Fruit fly (Drosophila melanogaster) whole organism, embryonic: ENCODE results near the gene CG3999.

Experiments
- ATbp ChIP-seq: fragments of 200-800 bp; sonication (Bioruptor generic); optimal IDR thresholded peaks from 2 replicates; lab custom pipeline; 2017; ENCODE audit warnings: missing biosample characterization, mild to moderate bottlenecking, missing genetic modification characterization, missing genetic modification reagents
- CG10274 ChIP-seq: fragments of 200-800 bp; sonication (Bioruptor generic); optimal IDR thresholded peaks from 3 replicates; lab custom pipeline; 2017; ENCODE audit warnings: missing biosample characterization, mild to moderate bottlenecking, missing genetic modification characterization
- CG10979 ChIP-seq: fragments of 200-800 bp; sonication (Bioruptor generic); optimal IDR thresholded peaks from 2 replicates; lab custom pipeline; 2018; ENCODE audit warnings: missing biosample characterization, mild to moderate bottlenecking, missing genetic modification characterization, moderate library complexity
- CG11093 ChIP-seq: fragments of 200-800 bp; sonication (Bioruptor generic); IDR thresholded peaks from 3 replicates; pipeline ENCODE4 v1.3.6; 2022; ENCODE audit warnings: missing biosample characterization, missing genetic modification characterization
- CG11504 ChIP-seq: fragments of 200-800 bp; sonication (Bioruptor generic); optimal IDR thresholded peaks from 3 replicates; lab custom pipeline; 2019; ENCODE audit warnings: missing biosample characterization, mild to moderate bottlenecking, missing genetic modification characterization, moderate library complexity
- CG12391 ChIP-seq: fragments of 200-800 bp; sonication (Bioruptor generic); optimal IDR thresholded peaks from 3 replicates; lab custom pipeline; 2018; ENCODE audit warnings: missing biosample characterization, mild to moderate bottlenecking, missing genetic modification characterization, moderate library complexity
- CG12659 ChIP-seq: fragments of 200-800 bp; sonication (Bioruptor generic); optimal IDR thresholded peaks from 3 replicates; lab custom pipeline; 2017; ENCODE audit warnings: mild to moderate bottlenecking, missing biosample characterization, missing genetic modification reagents, missing genetic modification characterization
- CG14710 ChIP-seq: fragments of 200-800 bp; sonication (Bioruptor generic); optimal IDR thresholded peaks from 3 replicates; lab custom pipeline; 2019; ENCODE audit warnings: missing biosample characterization, mild to moderate bottlenecking, missing genetic modification characterization, moderate library complexity
- CG14860 ChIP-seq: fragments of 200-800 bp; sonication (Bioruptor generic); IDR thresholded peaks from 3 replicates; pipeline ENCODE4 v1.3.6; 2022; ENCODE audit warnings: missing biosample characterization, missing genetic modification characterization; ENCODE audit not compliant: partially characterized antibody
- CG1602 ChIP-seq: fragments of 200-800 bp; sonication (Bioruptor generic); optimal IDR thresholded peaks from 3 replicates; lab custom pipeline; 2016; ENCODE audit warnings: missing biosample characterization, missing genetic modification characterization
- CG17186 ChIP-seq: fragments of 200-800 bp; sonication (Bioruptor generic); optimal IDR thresholded peaks from 3 replicates; lab custom pipeline; 2017; ENCODE audit warnings: missing biosample characterization, missing genetic modification reagents, missing genetic modification characterization
- CG2678 ChIP-seq: fragments of 200-800 bp; sonication (Bioruptor generic); optimal IDR thresholded peaks from 3 replicates; lab custom pipeline; 2019; ENCODE audit warnings: missing biosample characterization, mild to moderate bottlenecking, missing genetic modification characterization, moderate library complexity
- CG2712 ChIP-seq: fragments of 200-800 bp; optimal IDR thresholded peaks from 3 replicates; lab custom pipeline; 2019; ENCODE audit warnings: missing biosample characterization, mild to moderate bottlenecking, missing genetic modification characterization, moderate library complexity
- CG7271 ChIP-seq: fragments of 200-800 bp; sonication (Bioruptor generic); optimal IDR thresholded peaks from 2 replicates; lab custom pipeline; 2018; ENCODE audit warnings: missing biosample characterization, mild to moderate bottlenecking, missing genetic modification characterization, moderate library complexity
- CG7357 ChIP-seq: fragments of 200-800 bp; sonication (Bioruptor generic); IDR thresholded peaks from 3 replicates; pipeline ENCODE4 v1.3.6; 2022; ENCODE audit warnings: missing biosample characterization, missing genetic modification characterization
- CG7987 ChIP-seq: fragments of 200-800 bp; sonication (Bioruptor generic); optimal IDR thresholded peaks from 2 replicates; lab custom pipeline; 2018; ENCODE audit warnings: missing biosample characterization, mild to moderate bottlenecking, missing genetic modification characterization, moderate library complexity
- CG9876 ChIP-seq: fragments of 200-800 bp; sonication (Bioruptor generic); optimal IDR thresholded peaks from 2 replicates; lab custom pipeline; 2016; ENCODE audit warnings: missing biosample characterization, missing genetic modification characterization
- CoRest ChIP-seq: fragments of 200-800 bp; sonication (Bioruptor generic); optimal IDR thresholded peaks from 3 replicates; lab custom pipeline; 2018; ENCODE audit warnings: missing biosample characterization, mild to moderate bottlenecking, missing genetic modification characterization, moderate library complexity
- Doc3 ChIP-seq: fragments of 200-800 bp; sonication (Bioruptor generic); IDR thresholded peaks from 3 replicates; pipeline ENCODE4 v1.3.6; 2022; ENCODE audit warnings: missing biosample characterization, missing genetic modification characterization; ENCODE audit not compliant: partially characterized antibody
- Eip74EF ChIP-seq, 2 experiments: fragments of 200-800 bp in 1 of 2; fragments of >200 bp in 1 of 2; sonication (Bioruptor generic) in 1 of 2; optimal IDR thresholded peaks; 2 replicates each; lab custom pipeline; 2017 to 2019; ENCODE audit warnings: missing biosample characterization in 2 of 2, missing genetic modification characterization in 2 of 2, mild to moderate bottlenecking in 1 of 2, moderate library complexity in 1 of 2
- Elba2 ChIP-seq: fragments of 200-800 bp; sonication (Bioruptor generic); optimal IDR thresholded peaks from 3 replicates; lab custom pipeline; 2016; ENCODE audit warnings: missing biosample characterization, missing genetic modification characterization
- H15 ChIP-seq: fragments of 200-800 bp; sonication (Bioruptor generic); IDR thresholded peaks from 3 replicates; pipeline ENCODE4 v1.3.6; 2022; ENCODE audit warnings: missing biosample characterization, missing genetic modification characterization
- Hr3 ChIP-seq: fragments of 200-800 bp; sonication (Bioruptor generic); optimal IDR thresholded peaks from 3 replicates; lab custom pipeline; 2016; ENCODE audit warnings: missing biosample characterization, missing genetic modification characterization
- Hr51 ChIP-seq, 2 experiments: fragments of 200-800 bp; sonication (Bioruptor generic); optimal IDR thresholded peaks; 2 replicates in 1 of 2; 3 replicates in 1 of 2; lab custom pipeline; 2016 to 2018; ENCODE audit warnings: missing biosample characterization in 2 of 2, missing genetic modification characterization in 2 of 2, mild to moderate bottlenecking in 1 of 2, moderate library complexity in 1 of 2
- Lhr ChIP-seq: fragments of 200-800 bp; sonication (Bioruptor generic); optimal IDR thresholded peaks from 3 replicates; lab custom pipeline; 2017; ENCODE audit warnings: mild to moderate bottlenecking, missing biosample characterization, missing genetic modification reagents, missing genetic modification characterization
- Sox102F ChIP-seq: fragments of 200-800 bp; sonication (Bioruptor generic); optimal IDR thresholded peaks from 2 replicates; lab custom pipeline; 2018; ENCODE audit warnings: missing biosample characterization, mild to moderate bottlenecking, missing genetic modification characterization, moderate library complexity
- Ssrp ChIP-seq: fragments of 200-800 bp; sonication (Bioruptor generic); optimal IDR thresholded peaks from 2 replicates; lab custom pipeline; 2018; ENCODE audit warnings: missing biosample characterization, mild to moderate bottlenecking, missing genetic modification characterization, moderate library complexity
- Tbp ChIP-seq: fragments of >200 bp; optimal IDR thresholded peaks from 2 replicates; lab custom pipeline; 2018; ENCODE audit warnings: missing biosample characterization, missing genetic modification characterization
- ac ChIP-seq: fragments of 200-800 bp; sonication (Bioruptor generic); optimal IDR thresholded peaks from 3 replicates; lab custom pipeline; 2017; ENCODE audit warnings: missing biosample characterization, mild to moderate bottlenecking, missing genetic modification characterization
- ara ChIP-seq: fragments of 200-800 bp; sonication (Bioruptor generic); IDR thresholded peaks from 2 replicates; pipeline ENCODE4 v1.3.6; 2022; ENCODE audit warnings: missing biosample characterization, missing genetic modification characterization
- dati ChIP-seq: fragments of 200-800 bp; sonication (Bioruptor generic); IDR thresholded peaks from 2 replicates; pipeline ENCODE4 v1.3.6; 2022; ENCODE audit warnings: missing biosample characterization, missing genetic modification characterization
- dmrt99B ChIP-seq: fragments of 200-800 bp; sonication (Bioruptor generic); optimal IDR thresholded peaks from 2 replicates; lab custom pipeline; 2018; ENCODE audit warnings: missing biosample characterization, mild to moderate bottlenecking, missing genetic modification characterization, moderate library complexity
- dysf ChIP-seq: fragments of 200-800 bp; sonication (Bioruptor generic); IDR thresholded peaks from 3 replicates; pipeline ENCODE4 v1.3.6; 2022; ENCODE audit warnings: missing biosample characterization, missing genetic modification characterization
- esg ChIP-seq: fragments of 200-800 bp; sonication (Bioruptor generic); conservative IDR thresholded peaks from 2 replicates; pipeline ENCODE4 v1.3.6; 2022; ENCODE audit warnings: missing biosample characterization, missing genetic modification characterization
- ewg ChIP-seq: fragments of 200-800 bp; sonication (Bioruptor generic); optimal IDR thresholded peaks from 3 replicates; lab custom pipeline; 2017; ENCODE audit warnings: mild to moderate bottlenecking, missing biosample characterization, missing genetic modification reagents, missing genetic modification characterization
- exex ChIP-seq: fragments of 200-800 bp; sonication (Bioruptor generic); optimal IDR thresholded peaks from 4 replicates; lab custom pipeline; 2018; ENCODE audit warnings: missing biosample characterization, mild to moderate bottlenecking, missing genetic modification characterization, moderate library complexity
- fd96Cb ChIP-seq: fragments of 200-800 bp; sonication (Bioruptor generic); optimal IDR thresholded peaks from 2 replicates; lab custom pipeline; 2018; ENCODE audit warnings: missing biosample characterization, mild to moderate bottlenecking, missing genetic modification characterization, moderate library complexity
- gem ChIP-seq: fragments of 200-800 bp; sonication (Bioruptor generic); optimal IDR thresholded peaks from 2 replicates; lab custom pipeline; 2019; ENCODE audit warnings: missing biosample characterization, mild to moderate bottlenecking, missing genetic modification characterization, moderate library complexity
- oc ChIP-seq: fragments of 200-800 bp; sonication (Bioruptor generic); optimal IDR thresholded peaks from 2 replicates; lab custom pipeline; 2018; ENCODE audit warnings: missing biosample characterization, mild to moderate bottlenecking, missing genetic modification characterization, moderate library complexity
- stc ChIP-seq: fragments of 200-800 bp; sonication (Bioruptor generic); IDR thresholded peaks from 2 replicates; pipeline ENCODE4 v1.3.6; 2022; ENCODE audit warnings: missing biosample characterization, missing genetic modification characterization
- wek ChIP-seq: fragments of 200-800 bp; sonication (Bioruptor generic); optimal IDR thresholded peaks from 3 replicates; lab custom pipeline; 2018; ENCODE audit warnings: missing biosample characterization, mild to moderate bottlenecking, missing genetic modification characterization, moderate library complexity
- zfh1 ChIP-seq: fragments of 200-800 bp; sonication (Bioruptor generic); IDR thresholded peaks from 3 replicates; pipeline ENCODE4 v1.3.6; 2022; ENCODE audit warnings: missing biosample characterization, missing genetic modification characterization

CG3999 gene

dm6 chr3R:10274829-10275228, 23.5 kb downstream of the CG3999 start (continued):
- TF ChIP-seq CG2678 (tag; lab: Kevin White, UChicago) (peak; percentile 33), CoRest (tag; lab: Kevin White, UChicago) (peak; percentile 38), H15 (GFP tag; lab: Robert Waterston, UW) (no peak), CG7987 (GFP tag; lab: Kevin White, UChicago) (no peak), Lhr (GFP tag; lab: Kevin White, UChicago) (no peak), wek (GFP tag; lab: Kevin White, UChicago) (no peak), CG7357 (GFP tag; lab: Robert Waterston, UW) (0 out of 3 replicates have a peak, but pooled peaks have one; percentile 5), CG14860 (no peak), CG1602 (GFP tag; lab: Kevin White, UChicago) (no peak), CG10274 (GFP tag; lab: Kevin White, UChicago) (no peak), dmrt99B (tag; lab: Kevin White, UChicago) (peak; percentile 10), CG7271 (no peak), CG2712 (peak; percentile 0), Tbp (GFP tag; lab: Kevin White, UChicago) (no peak), gem (tag; lab: Kevin White, UChicago) (peak; percentile 55), CG10979 (tag; lab: Kevin White, UChicago) (no peak), ac (no peak), zfh1 (no peak), ara (GFP tag; lab: Robert Waterston, UW) (no peak), exex (tag; lab: Kevin White, UChicago) (no peak), Hr3 (GFP tag; lab: Kevin White, UChicago) (peak; percentile 12), Sox102F (GFP tag; lab: Kevin White, UChicago) (peak; percentile 72), CG12659 (GFP tag; lab: Kevin White, UChicago) (peak; percentile 12), Eip74EF (GFP tag; optimal IDR thresholded peaks at IDR 0.05; lab: Kevin White, UChicago) (peak in 1 of 2 experiments; percentile 15), CG14710 (no peak), Ssrp (tag; lab: Kevin White, UChicago) (peak; percentile 41), CG17186 (GFP tag; lab: Kevin White, UChicago) (no peak), CG11504 (tag; lab: Kevin White, UChicago) (peak; percentile 6), dysf (peak; percentile 19; the same call in 1 of the 3 replicates), dati (GFP tag; lab: Robert Waterston, UW) (no peak), Doc3 (GFP tag; lab: Robert Waterston, UW) (no peak), fd96Cb (tag; lab: Kevin White, UChicago) (peak; percentile 20), esg (GFP tag; lab: Robert Waterston, UW) (0 out of 2 replicates have a peak, but pooled peaks have one; percentile 14), CG9876 (GFP tag; lab: Kevin White, UChicago) (no peak), ewg (peak; percentile 8), stc (GFP tag; lab: Robert Waterston, UW) (no peak), CG12391 (tag; lab: Kevin White, UChicago) (peak; percentile 42), ATbp (peak; percentile 9), Elba2 (GFP tag; lab: Kevin White, UChicago) (no peak), Hr51 (GFP tag; optimal IDR thresholded peaks at IDR 0.05; lab: Kevin White, UChicago) (peak in 1 of 2 experiments; percentile 71), oc (tag; lab: Kevin White, UChicago) (no peak), CG11093 (no peak)
